Worm (Caenorhabditis elegans): ENCODE data around the gene col-132.

ce11 chrIV:13121396-13121795 is 30.5 kb upstream of the col-132 start:
- TF ChIP-seq ama-1 (optimal IDR thresholded peaks at IDR 0.05) = no peak
- no peak for TF ChIP-seq elt-2 (tag; optimal IDR thresholded peaks at IDR 0.05)
- no peak for TF ChIP-seq ztf-4 (tag; optimal IDR thresholded peaks at IDR 0.05)
- TF ChIP-seq nhr-11 (tag; optimal IDR thresholded peaks at IDR 0.05) = no peak
- TF ChIP-seq snpc-4 (tag; optimal IDR thresholded peaks at IDR 0.05) = no peak
- no peak for TF ChIP-seq nhr-237 (tag; optimal IDR thresholded peaks at IDR 0.05)
- TF ChIP-seq fos-1 (tag; optimal IDR thresholded peaks at IDR 0.05) = no peak
